Worm (Caenorhabditis elegans) whole organism, L4 larva: Measurements from ENCODE around the gene dhhc-13.

Experiments used
- Y105C5A.15 ChIP-seq: fragments of 200-800 bp; sonication (Bioruptor generic); IDR thresholded peaks from 2 replicates; pipeline ENCODE4 v1.3.6; 2022; ENCODE audit warnings: missing genetic modification characterization, missing compliant biosample characterization
- lsy-2 ChIP-seq, 2 experiments: fragments of 150-350 bp in 1 of 2; sonication (generic microtip) in 1 of 2; optimal IDR thresholded peaks; 2 replicates each; lab custom pipeline; 2014 to 2017; ENCODE audit warnings: missing biosample characterization in 2 of 2, missing genetic modification characterization in 2 of 2
- nhr-11 ChIP-seq: fragments of 150-350 bp; optimal IDR thresholded peaks from 2 replicates; lab custom pipeline; 2014; ENCODE audit warnings: missing biosample characterization, missing genetic modification characterization
- unc-130 ChIP-seq: sonication (generic microtip); optimal IDR thresholded peaks from 2 replicates; lab custom pipeline; 2016; ENCODE audit warnings: missing genetic modification reagents, missing genetic modification characterization, missing compliant biosample characterization
- unc-62 ChIP-seq, 3 experiments: fragments of 150-350 bp in 1 of 3; sonication (generic microtip); optimal IDR thresholded peaks in 2 of 3; peaks in 1 of 3; 1 replicate in 1 of 3; 2 replicates in 2 of 3; lab custom pipeline; 2014 to 2017; ENCODE audit warnings: missing biosample characterization in 3 of 3, missing genetic modification characterization in 3 of 3, missing genetic modification reagents in 3 of 3, missing genotype in 1 of 3

DNA sequence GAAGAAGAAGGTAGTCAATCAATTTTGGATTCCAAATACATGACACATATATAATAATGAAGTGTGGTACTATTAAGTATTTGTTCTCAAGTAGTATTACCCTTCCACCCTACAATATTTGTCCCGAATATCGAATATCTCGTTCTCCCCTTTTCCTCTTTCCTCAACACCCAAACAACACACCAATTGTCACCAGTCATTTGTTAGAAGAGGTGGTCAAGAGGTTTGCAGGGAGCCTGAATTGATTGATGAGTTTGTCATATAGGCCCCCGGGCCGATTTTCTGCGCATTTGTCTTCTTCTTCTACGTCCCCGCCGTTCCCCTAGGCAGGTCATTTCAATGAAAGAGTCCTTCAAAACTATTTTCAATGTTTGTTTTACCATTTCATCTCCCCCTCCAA lies 47.2 kb downstream of the dhhc-13 start:
- TF ChIP-seq unc-62 (GFP tag; optimal IDR thresholded peaks at IDR 0.05 in 1 of 2; lab: Kevin White, UChicago) (no peak), unc-62 (tag; optimal IDR thresholded peaks at IDR 0.05; lab: Kevin White, UChicago) (no peak), lsy-2 (tag; optimal IDR thresholded peaks at IDR 0.05; lab: Kevin White, UChicago) (no peak), unc-130 (GFP tag; lab: Kevin White, UChicago) (no peak), nhr-11 (tag; lab: Kevin White, UChicago) (no peak), Y105C5A.15 (no peak)
